Worm (Caenorhabditis elegans) whole organism, late embryonic: ENCODE results near the gene ZC412.3.

ENCODE experiments used
- T23F11.4 ChIP-seq: fragments of 200-800 bp; sonication (Bioruptor generic); optimal IDR thresholded peaks from 2 replicates; lab custom pipeline; 2018; ENCODE audit warnings: mild to moderate bottlenecking, missing genetic modification characterization, missing compliant biosample characterization
- ceh-19 ChIP-seq: fragments of 200-800 bp; sonication (Bioruptor generic); optimal IDR thresholded peaks from 2 replicates; lab custom pipeline; 2018; ENCODE audit warnings: mild to moderate bottlenecking, missing genetic modification characterization, missing compliant biosample characterization
- ceh-22 ChIP-seq: sonication (generic microtip); optimal IDR thresholded peaks from 2 replicates; lab custom pipeline; 2017; ENCODE audit warnings: missing biosample characterization, missing genetic modification characterization
- ceh-9 ChIP-seq: sonication (generic microtip); optimal IDR thresholded peaks from 2 replicates; lab custom pipeline; 2016; ENCODE audit warnings: mild to moderate bottlenecking, missing genetic modification characterization, inconsistent platforms, missing compliant biosample characterization
- che-1 ChIP-seq: sonication (generic microtip); optimal IDR thresholded peaks from 2 replicates; lab custom pipeline; 2016; ENCODE audit warnings: mild to moderate bottlenecking, missing genetic modification characterization, missing compliant biosample characterization
- nfya-1 ChIP-seq: sonication (generic microtip); optimal IDR thresholded peaks from 2 replicates; lab custom pipeline; 2017; ENCODE audit warnings: missing genetic modification characterization, mild to moderate bottlenecking, missing compliant biosample characterization, antibody characterized with exemption, moderate library complexity
- pha-4 ChIP-seq: fragments of 150-350 bp; optimal IDR thresholded peaks from 2 replicates; lab custom pipeline; 2018; ENCODE audit warnings: missing biosample characterization, missing genetic modification reagents, missing genetic modification characterization
- sox-2 ChIP-seq: fragments of 200-800 bp; sonication (Bioruptor generic); IDR thresholded peaks from 2 replicates; pipeline ENCODE4 v1.3.6; 2022; ENCODE audit warnings: missing genetic modification reagents, missing genetic modification characterization, missing compliant biosample characterization

- TF ChIP-seq pha-4 (tag; lab: Kevin White, UChicago), result no peak
- TF ChIP-seq T23F11.4 (GFP tag; lab: Kevin White, UChicago), result no peak
- no peak for TF ChIP-seq ceh-19
- no peak for TF ChIP-seq sox-2 (GFP tag; lab: Robert Waterston, UW)
- no peak for TF ChIP-seq ceh-9 (tag; lab: Kevin White, UChicago)
- no peak for TF ChIP-seq nfya-1 (tag; lab: Kevin White, UChicago)
- TF ChIP-seq ceh-22, result no peak
- TF ChIP-seq che-1 (tag; lab: Kevin White, UChicago), result no peak
Observed at ce11 chrV:14851206-14851605, 20.1 kb downstream of the ZC412.3 start.
